Fruit fly (Drosophila melanogaster) whole organism, prepupa: ENCODE results near the gene Ttc30.

ENCODE experiments used
- Blimp-1 ChIP-seq: fragments of 200-800 bp; sonication (Bioruptor generic); optimal IDR thresholded peaks from 3 replicates; lab custom pipeline; 2017; ENCODE audit warnings: missing biosample characterization, missing genetic modification characterization, mild to moderate bottlenecking, moderate library complexity, missing genetic modification reagents
- CG10631 ChIP-seq: fragments of 200-800 bp; sonication (Bioruptor generic); optimal IDR thresholded peaks from 2 replicates; lab custom pipeline; 2016; ENCODE audit warnings: missing biosample characterization, missing genetic modification characterization
- CG10669 ChIP-seq: fragments of 200-800 bp; sonication (Bioruptor generic); optimal IDR thresholded peaks from 3 replicates; lab custom pipeline; 2018; ENCODE audit warnings: missing biosample characterization, mild to moderate bottlenecking, missing genetic modification characterization, moderate library complexity
- CG11294 ChIP-seq: fragments of 200-800 bp; sonication (Bioruptor generic); IDR thresholded peaks from 2 replicates; pipeline ENCODE4 v1.3.6; 2022; ENCODE audit warnings: missing biosample characterization, missing genetic modification characterization
- CG11762 ChIP-seq: fragments of 200-800 bp; sonication (Bioruptor generic); optimal IDR thresholded peaks from 3 replicates; lab custom pipeline; 2016; ENCODE audit warnings: missing biosample characterization, missing genetic modification characterization; ENCODE audit not compliant: insufficient read depth
- CG11902 ChIP-seq: fragments of 200-800 bp; sonication (Bioruptor generic); optimal IDR thresholded peaks from 3 replicates; lab custom pipeline; 2016; ENCODE audit warnings: missing biosample characterization, missing genetic modification characterization
- CG15336 ChIP-seq: fragments of 200-800 bp; sonication (Bioruptor generic); IDR thresholded peaks from 2 replicates; pipeline ENCODE4 v1.3.6; 2022; ENCODE audit warnings: missing biosample characterization, missing genetic modification characterization
- CG1621 ChIP-seq: fragments of 200-800 bp; sonication (Bioruptor generic); optimal IDR thresholded peaks from 3 replicates; lab custom pipeline; 2018; ENCODE audit warnings: missing biosample characterization, mild to moderate bottlenecking, missing genetic modification characterization
- CG3032 ChIP-seq: fragments of 200-800 bp; optimal IDR thresholded peaks from 2 replicates; lab custom pipeline; 2019; ENCODE audit warnings: missing biosample characterization, mild to moderate bottlenecking, missing genetic modification characterization, moderate library complexity
- CG32006 ChIP-seq: fragments of 200-800 bp; sonication (Bioruptor generic); optimal IDR thresholded peaks from 3 replicates; lab custom pipeline; 2017; ENCODE audit warnings: missing biosample characterization, mild to moderate bottlenecking, missing genetic modification characterization
- CG34406 ChIP-seq: fragments of 200-800 bp; sonication (Bioruptor generic); optimal IDR thresholded peaks from 3 replicates; lab custom pipeline; 2016; ENCODE audit warnings: missing biosample characterization, missing genetic modification characterization
- CG4318 ChIP-seq: fragments of 200-800 bp; sonication (Bioruptor generic); optimal IDR thresholded peaks from 3 replicates; lab custom pipeline; 2017; ENCODE audit warnings: missing biosample characterization, mild to moderate bottlenecking, missing genetic modification characterization
- CG6163 ChIP-seq: fragments of 200-800 bp; sonication (Bioruptor generic); IDR thresholded peaks from 3 replicates; pipeline ENCODE4 v1.3.6; 2022; ENCODE audit warnings: missing biosample characterization, missing genetic modification characterization
- CG6276 ChIP-seq: fragments of 200-800 bp; sonication (Bioruptor generic); optimal IDR thresholded peaks from 2 replicates; lab custom pipeline; 2017; ENCODE audit warnings: missing biosample characterization, mild to moderate bottlenecking, missing genetic modification characterization
- CG6792 ChIP-seq: fragments of 200-800 bp; sonication (Bioruptor generic); optimal IDR thresholded peaks from 3 replicates; lab custom pipeline; 2016; ENCODE audit warnings: missing biosample characterization, missing genetic modification characterization
- CG6808 ChIP-seq: fragments of 200-800 bp; sonication (Bioruptor generic); optimal IDR thresholded peaks from 3 replicates; lab custom pipeline; 2017; ENCODE audit warnings: missing biosample characterization, missing genetic modification characterization, mild to moderate bottlenecking, moderate library complexity, missing genetic modification reagents
- CG6854 ChIP-seq: fragments of 200-800 bp; sonication (Bioruptor generic); optimal IDR thresholded peaks from 2 replicates; lab custom pipeline; 2017; ENCODE audit warnings: missing biosample characterization, mild to moderate bottlenecking, missing genetic modification characterization
- CG7368 ChIP-seq: fragments of 200-800 bp; sonication (Bioruptor generic); optimal IDR thresholded peaks from 3 replicates; lab custom pipeline; 2016; ENCODE audit warnings: missing biosample characterization, missing genetic modification characterization
- CG8119 ChIP-seq: fragments of 200-800 bp; sonication (Bioruptor generic); IDR thresholded peaks from 3 replicates; pipeline ENCODE4 v1.3.6; 2022; ENCODE audit warnings: missing biosample characterization, missing genetic modification characterization
- CG8632 ChIP-seq: fragments of 200-800 bp; sonication (Bioruptor generic); optimal IDR thresholded peaks from 3 replicates; lab custom pipeline; 2016; ENCODE audit warnings: missing biosample characterization, missing genetic modification characterization
- CG9139 ChIP-seq: fragments of 200-800 bp; sonication (Bioruptor generic); optimal IDR thresholded peaks from 3 replicates; lab custom pipeline; 2017; ENCODE audit warnings: missing biosample characterization, mild to moderate bottlenecking, missing genetic modification characterization
- Eip75B ChIP-seq: fragments of 200-800 bp; sonication (Bioruptor generic); optimal IDR thresholded peaks from 3 replicates; lab custom pipeline; 2016; ENCODE audit warnings: missing biosample characterization, missing genetic modification characterization
- Eip78C ChIP-seq: fragments of 200-800 bp; sonication (Bioruptor generic); peaks from one replicate; lab custom pipeline; 2016; ENCODE audit warnings: missing biosample characterization, missing genetic modification characterization
- Eip93F ChIP-seq: fragments of 200-800 bp; sonication (Bioruptor generic); optimal IDR thresholded peaks from 2 replicates; lab custom pipeline; 2016; ENCODE audit warnings: missing biosample characterization, mild to moderate bottlenecking, missing genetic modification characterization
- Ets96B ChIP-seq: fragments of 200-800 bp; optimal IDR thresholded peaks from 2 replicates; lab custom pipeline; 2019; ENCODE audit warnings: missing biosample characterization, mild to moderate bottlenecking, missing genetic modification characterization, moderate library complexity
- Hr38 ChIP-seq: sonication (Bioruptor generic); optimal IDR thresholded peaks from 2 replicates; lab custom pipeline; 2016; ENCODE audit warnings: missing biosample characterization, missing genetic modification characterization
- Hr39 ChIP-seq: fragments of 200-800 bp; sonication (Bioruptor generic); optimal IDR thresholded peaks from 2 replicates; lab custom pipeline; 2016; ENCODE audit warnings: missing biosample characterization, missing genetic modification characterization
- Hr4 ChIP-seq: fragments of 200-800 bp; sonication (Bioruptor generic); optimal IDR thresholded peaks from 3 replicates; lab custom pipeline; 2016; ENCODE audit warnings: missing biosample characterization, missing genetic modification characterization
- Lpt ChIP-seq: fragments of 200-800 bp; sonication (Bioruptor generic); optimal IDR thresholded peaks from 3 replicates; lab custom pipeline; 2016; ENCODE audit warnings: missing biosample characterization, missing genetic modification characterization
- Met ChIP-seq: fragments of 200-800 bp; sonication (Bioruptor generic); optimal IDR thresholded peaks from 3 replicates; lab custom pipeline; 2016; ENCODE audit warnings: missing biosample characterization, missing genetic modification characterization
- Sox102F ChIP-seq: fragments of 200-800 bp; sonication (Bioruptor generic); optimal IDR thresholded peaks from 2 replicates; lab custom pipeline; 2016; ENCODE audit warnings: missing biosample characterization, mild to moderate bottlenecking, missing genetic modification characterization
- Sox14 ChIP-seq: fragments of 200-800 bp; sonication (Bioruptor generic); optimal IDR thresholded peaks from 3 replicates; lab custom pipeline; 2016; ENCODE audit warnings: missing biosample characterization, missing genetic modification characterization
- Sox15 ChIP-seq: fragments of 200-800 bp; sonication (Bioruptor generic); optimal IDR thresholded peaks from 3 replicates; lab custom pipeline; 2016; ENCODE audit warnings: missing biosample characterization, missing genetic modification characterization
- achi ChIP-seq: fragments of 200-800 bp; sonication (Bioruptor generic); optimal IDR thresholded peaks from 3 replicates; lab custom pipeline; 2016; ENCODE audit warnings: missing biosample characterization, missing genetic modification characterization
- acj6 ChIP-seq: fragments of 200-800 bp; sonication (Bioruptor generic); optimal IDR thresholded peaks from 3 replicates; lab custom pipeline; 2016; ENCODE audit warnings: missing biosample characterization, missing genetic modification characterization
- cyc ChIP-seq: fragments of 200-800 bp; sonication (Bioruptor generic); optimal IDR thresholded peaks from 3 replicates; lab custom pipeline; 2016; ENCODE audit warnings: missing biosample characterization, missing genetic modification characterization
- dac ChIP-seq: fragments of 200-800 bp; sonication (Bioruptor generic); optimal IDR thresholded peaks from 2 replicates; lab custom pipeline; 2017; ENCODE audit warnings: missing biosample characterization, mild to moderate bottlenecking, missing genetic modification characterization
- esn ChIP-seq: fragments of 200-800 bp; sonication (Bioruptor generic); optimal IDR thresholded peaks from 2 replicates; lab custom pipeline; 2016; ENCODE audit warnings: missing biosample characterization, mild to moderate bottlenecking, missing genetic modification characterization, moderate library complexity
- fd59A ChIP-seq: fragments of 200-800 bp; sonication (Bioruptor generic); optimal IDR thresholded peaks from 2 replicates; lab custom pipeline; 2017; ENCODE audit warnings: missing biosample characterization, mild to moderate bottlenecking, missing genetic modification characterization, missing genetic modification reagents
- fd85E ChIP-seq: fragments of 200-800 bp; sonication (Bioruptor generic); optimal IDR thresholded peaks from 3 replicates; lab custom pipeline; 2016; ENCODE audit warnings: missing biosample characterization, missing genetic modification characterization
- fkh ChIP-seq: fragments of 200-800 bp; sonication (Bioruptor generic); optimal IDR thresholded peaks from 3 replicates; lab custom pipeline; 2017; ENCODE audit warnings: missing biosample characterization, mild to moderate bottlenecking, missing genetic modification characterization, moderate library complexity
- lz ChIP-seq: fragments of 200-800 bp; sonication (Bioruptor generic); optimal IDR thresholded peaks from 3 replicates; lab custom pipeline; 2016; ENCODE audit warnings: missing biosample characterization, missing genetic modification characterization
- net ChIP-seq: fragments of 200-800 bp; sonication (Bioruptor generic); optimal IDR thresholded peaks from 3 replicates; lab custom pipeline; 2016; ENCODE audit warnings: missing biosample characterization, missing genetic modification characterization
- pdm3 ChIP-seq: fragments of 200-800 bp; sonication (Bioruptor generic); optimal IDR thresholded peaks from 3 replicates; lab custom pipeline; 2016; ENCODE audit warnings: missing biosample characterization, missing genetic modification characterization
- salr ChIP-seq, 2 experiments: fragments of 200-800 bp; sonication (Bioruptor generic); optimal IDR thresholded peaks; 3 replicates each; lab custom pipeline; 2016 to 2018; ENCODE audit warnings: missing biosample characterization in 2 of 2, missing genetic modification characterization in 2 of 2, mild to moderate bottlenecking in 1 of 2
- spab ChIP-seq: fragments of 200-800 bp; sonication (Bioruptor generic); optimal IDR thresholded peaks from 2 replicates; lab custom pipeline; 2017; ENCODE audit warnings: missing biosample characterization, mild to moderate bottlenecking, missing genetic modification characterization, missing genetic modification reagents
- ss ChIP-seq, 2 experiments: fragments of 200-800 bp; sonication (Bioruptor generic); optimal IDR thresholded peaks; 2 replicates in 1 of 2; 3 replicates in 1 of 2; lab custom pipeline; 2017 to 2018; ENCODE audit warnings: mild to moderate bottlenecking in 2 of 2, missing biosample characterization in 2 of 2, missing genetic modification characterization in 2 of 2, moderate library complexity in 1 of 2
- svp ChIP-seq: fragments of 200-800 bp; sonication (Bioruptor generic); peaks from one replicate; lab custom pipeline; 2016; ENCODE audit warnings: missing biosample characterization, missing genetic modification characterization
- vri ChIP-seq: fragments of 200-800 bp; sonication (Bioruptor generic); optimal IDR thresholded peaks from 3 replicates; lab custom pipeline; 2016; ENCODE audit warnings: missing biosample characterization, mild to moderate bottlenecking, missing genetic modification characterization

Gene Ttc30

dm6 chr2L:13106507-13106906 lies at the start of gene Ttc30:
Gene Ttc30 (plus strand): TSS chr2L:13106807.
- no peak for TF ChIP-seq dac (GFP tag; lab: Kevin White, UChicago)
- TF ChIP-seq CG6808 (GFP tag; lab: Kevin White, UChicago): no peak
- no peak for TF ChIP-seq CG6854 (GFP tag; lab: Kevin White, UChicago)
- TF ChIP-seq Lpt (GFP tag; lab: Kevin White, UChicago): no peak
- no peak for TF ChIP-seq CG32006 (GFP tag; lab: Kevin White, UChicago)
- TF ChIP-seq net (GFP tag; lab: Kevin White, UChicago): no peak
- TF ChIP-seq, all 60 proteins: peak for 0

dm6 chr2L:13060037-13060537 lies 46.5 kb upstream of the Ttc30 start, which contains the start of gene CG9932:
Gene CG9932 (minus strand): TSS chr2L:13060140.
- TF ChIP-seq CG7368 (GFP tag; lab: Kevin White, UChicago) (peak; percentile 3), Eip93F (GFP tag; lab: Kevin White, UChicago) (no peak), CG6163 (GFP tag; lab: Robert Waterston, UW) (peak; percentile 71), CG6854 (GFP tag; lab: Kevin White, UChicago) (peak; percentile 85), CG1621 (tag; lab: Kevin White, UChicago) (peak; percentile 21), CG8632 (GFP tag; lab: Kevin White, UChicago) (no peak), CG11762 (GFP tag; lab: Kevin White, UChicago) (no peak), CG34406 (GFP tag; lab: Kevin White, UChicago) (peak; percentile 20), svp (GFP tag; lab: Kevin White, UChicago) (peak; percentile 90), pdm3 (no peak), acj6 (GFP tag; lab: Kevin White, UChicago) (no peak), Hr38 (no peak), CG8119 (GFP tag; lab: Robert Waterston, UW) (0 out of 3 replicates have a peak, but pooled peaks have one; percentile 40), CG10669 (GFP tag; lab: Kevin White, UChicago) (no peak), CG9139 (GFP tag; lab: Kevin White, UChicago) (peak; percentile 71), CG6792 (GFP tag; lab: Kevin White, UChicago) (peak; percentile 32), fd85E (peak; percentile 1), fd59A (GFP tag; lab: Kevin White, UChicago) (no peak), vri (GFP tag; lab: Kevin White, UChicago) (peak; percentile 93), CG15336 (GFP tag; lab: Robert Waterston, UW) (peak; percentile 70), Hr39 (GFP tag; lab: Kevin White, UChicago) (no peak), CG4318 (GFP tag; lab: Kevin White, UChicago) (no peak), Sox102F (GFP tag; lab: Kevin White, UChicago) (peak; percentile 40), esn (GFP tag; lab: Kevin White, UChicago) (peak; percentile 41), Ets96B (tag; lab: Kevin White, UChicago) (peak; percentile 16), salr (GFP tag; optimal IDR thresholded peaks at IDR 0.05; lab: Kevin White, UChicago) (peak in 1 of 2 experiments; percentile 1), Eip78C (GFP tag; lab: Kevin White, UChicago) (peak; percentile 80), Hr4 (GFP tag; lab: Kevin White, UChicago) (no peak), CG11294 (no peak), Sox14 (GFP tag; lab: Kevin White, UChicago) (peak; percentile 49), CG10631 (GFP tag; lab: Kevin White, UChicago) (no peak), ss (GFP tag; optimal IDR thresholded peaks at IDR 0.05; lab: Kevin White, UChicago) (peak; percentile 72 to 73), Sox15 (GFP tag; lab: Kevin White, UChicago) (no peak), Blimp-1 (GFP tag; lab: Kevin White, UChicago) (no peak), Met (GFP tag; lab: Kevin White, UChicago) (peak; percentile 48), CG11902 (no peak), cyc (GFP tag; lab: Kevin White, UChicago) (no peak), CG32006 (GFP tag; lab: Kevin White, UChicago) (no peak), Lpt (GFP tag; lab: Kevin White, UChicago) (peak; percentile 57), spab (GFP tag; lab: Kevin White, UChicago) (no peak), CG3032 (tag; lab: Kevin White, UChicago) (no peak), achi (GFP tag; lab: Kevin White, UChicago) (peak; percentile 42), lz (GFP tag; lab: Kevin White, UChicago) (peak; percentile 21), CG6808 (GFP tag; lab: Kevin White, UChicago) (peak; percentile 63), CG6276 (GFP tag; lab: Kevin White, UChicago) (no peak), Eip75B (GFP tag; lab: Kevin White, UChicago) (peak; percentile 49), dac (GFP tag; lab: Kevin White, UChicago) (no peak), fkh (GFP tag; lab: Kevin White, UChicago) (peak; percentile 38)
